Fruit fly (Drosophila melanogaster) whole organism, embryonic: ENCODE measurements around the gene Stat92E.

Experiments used
- Atf-2 ChIP-seq: fragments of 200-800 bp; sonication (Bioruptor generic); optimal IDR thresholded peaks from 2 replicates; lab custom pipeline; 2016; ENCODE audit warnings: missing biosample characterization, missing genetic modification characterization
- CG11093 ChIP-seq: fragments of 200-800 bp; sonication (Bioruptor generic); IDR thresholded peaks from 3 replicates; pipeline ENCODE4 v1.3.6; 2022; ENCODE audit warnings: missing biosample characterization, missing genetic modification characterization
- CG11504 ChIP-seq: fragments of 200-800 bp; sonication (Bioruptor generic); optimal IDR thresholded peaks from 3 replicates; lab custom pipeline; 2019; ENCODE audit warnings: missing biosample characterization, mild to moderate bottlenecking, missing genetic modification characterization, moderate library complexity
- CG15011 ChIP-seq: fragments of 200-800 bp; sonication (Bioruptor generic); optimal IDR thresholded peaks from 3 replicates; lab custom pipeline; 2018; ENCODE audit warnings: missing biosample characterization, mild to moderate bottlenecking, missing genetic modification characterization
- CG15073 ChIP-seq: fragments of 200-800 bp; sonication (Bioruptor generic); optimal IDR thresholded peaks from 2 replicates; lab custom pipeline; 2016; ENCODE audit warnings: missing biosample characterization, missing genetic modification characterization
- CG15514 ChIP-seq: fragments of 200-800 bp; sonication (Bioruptor generic); optimal IDR thresholded peaks from 3 replicates; lab custom pipeline; 2017; ENCODE audit warnings: missing biosample characterization, missing genetic modification characterization, mild to moderate bottlenecking, moderate library complexity, missing genetic modification reagents
- CG17359 ChIP-seq: fragments of 200-800 bp; sonication (Bioruptor generic); optimal IDR thresholded peaks from 3 replicates; lab custom pipeline; 2018; ENCODE audit warnings: missing biosample characterization, mild to moderate bottlenecking, missing genetic modification characterization, moderate library complexity
- CG1792 ChIP-seq: fragments of 200-800 bp; sonication (Bioruptor generic); optimal IDR thresholded peaks from 2 replicates; lab custom pipeline; 2016; ENCODE audit warnings: missing biosample characterization, missing genetic modification characterization
- CG2120 ChIP-seq: fragments of 200-800 bp; sonication (Bioruptor generic); optimal IDR thresholded peaks from 3 replicates; lab custom pipeline; 2016; ENCODE audit warnings: missing biosample characterization, missing genetic modification characterization
- CG2129 ChIP-seq: fragments of 200-800 bp; sonication (Bioruptor generic); IDR thresholded peaks from 2 replicates; pipeline ENCODE4 v1.3.6; 2022; ENCODE audit warnings: missing biosample characterization, missing genetic modification characterization; ENCODE audit not compliant: partially characterized antibody
- CG2875 ChIP-seq: fragments of 200-800 bp; sonication (Bioruptor generic); optimal IDR thresholded peaks from 2 replicates; lab custom pipeline; 2017; ENCODE audit warnings: missing biosample characterization, mild to moderate bottlenecking, missing genetic modification characterization, missing genetic modification reagents
- CG3838 ChIP-seq: fragments of 200-800 bp; sonication (Bioruptor generic); optimal IDR thresholded peaks from 3 replicates; lab custom pipeline; 2016; ENCODE audit warnings: missing biosample characterization, missing genetic modification characterization
- CG3995 ChIP-seq: fragments of 200-800 bp; sonication (Bioruptor generic); optimal IDR thresholded peaks from 3 replicates; lab custom pipeline; 2016; ENCODE audit warnings: missing biosample characterization, missing genetic modification characterization
- CG42726 ChIP-seq: fragments of 200-800 bp; sonication (Bioruptor generic); IDR thresholded peaks from 2 replicates; pipeline ENCODE4 v1.3.6; 2022; ENCODE audit warnings: missing biosample characterization, missing genetic modification characterization; ENCODE audit not compliant: partially characterized antibody
- CG6272 ChIP-seq: fragments of 200-800 bp; sonication (Bioruptor generic); IDR thresholded peaks from 2 replicates; pipeline ENCODE4 v1.3.6; 2022; ENCODE audit warnings: missing biosample characterization, missing genetic modification characterization
- CG6689 ChIP-seq: fragments of 200-800 bp; sonication (Bioruptor generic); IDR thresholded peaks from 2 replicates; pipeline ENCODE4 v1.3.6; 2022; ENCODE audit warnings: missing biosample characterization, missing genetic modification characterization
- CG9215 ChIP-seq: fragments of 200-800 bp; sonication (Bioruptor generic); IDR thresholded peaks from 2 replicates; pipeline ENCODE4 v1.3.6; 2022; ENCODE audit warnings: missing biosample characterization, missing genetic modification characterization
- D19B ChIP-seq: fragments of 200-800 bp; sonication (Bioruptor generic); optimal IDR thresholded peaks from 2 replicates; lab custom pipeline; 2017; ENCODE audit warnings: missing biosample characterization, mild to moderate bottlenecking, missing genetic modification characterization
- Doc3 ChIP-seq: fragments of 200-800 bp; sonication (Bioruptor generic); IDR thresholded peaks from 3 replicates; pipeline ENCODE4 v1.3.6; 2022; ENCODE audit warnings: missing biosample characterization, missing genetic modification characterization; ENCODE audit not compliant: partially characterized antibody
- Drgx ChIP-seq: fragments of 200-800 bp; sonication (Bioruptor generic); IDR thresholded peaks from 2 replicates; pipeline ENCODE4 v1.3.6; 2022; ENCODE audit warnings: missing biosample characterization, missing genetic modification characterization
- MBD-R2 ChIP-seq: fragments of 200-800 bp; sonication (Bioruptor generic); IDR thresholded peaks from 2 replicates; pipeline ENCODE4 v1.3.6; 2022; ENCODE audit warnings: missing biosample characterization, missing genetic modification characterization
- NFAT ChIP-seq: fragments of 200-800 bp; sonication (Bioruptor generic); IDR thresholded peaks from 2 replicates; pipeline ENCODE4 v1.3.6; 2022; ENCODE audit warnings: missing biosample characterization, missing genetic modification characterization
- Nf-YA ChIP-seq: fragments of 200-800 bp; sonication (Bioruptor generic); IDR thresholded peaks from 2 replicates; pipeline ENCODE4 v1.3.6; 2022; ENCODE audit warnings: missing biosample characterization, missing genetic modification characterization
- Side ChIP-seq: fragments of 200-800 bp; sonication (Bioruptor generic); optimal IDR thresholded peaks from 2 replicates; lab custom pipeline; 2016; ENCODE audit warnings: missing biosample characterization, missing genetic modification characterization
- Sox100B ChIP-seq: fragments of 200-800 bp; sonication (Bioruptor generic); optimal IDR thresholded peaks from 3 replicates; lab custom pipeline; 2018; ENCODE audit warnings: missing biosample characterization, mild to moderate bottlenecking, missing genetic modification characterization
- Sry-δ ChIP-seq: fragments of 200-800 bp; sonication (Bioruptor generic); optimal IDR thresholded peaks from 2 replicates; lab custom pipeline; 2016; ENCODE audit warnings: missing biosample characterization, missing genetic modification characterization
- ac ChIP-seq: fragments of 200-800 bp; sonication (Bioruptor generic); optimal IDR thresholded peaks from 3 replicates; lab custom pipeline; 2017; ENCODE audit warnings: missing biosample characterization, mild to moderate bottlenecking, missing genetic modification characterization
- amos ChIP-seq: fragments of 200-800 bp; sonication (Bioruptor generic); IDR thresholded peaks from 2 replicates; pipeline ENCODE4 v1.3.6; 2022; ENCODE audit warnings: missing biosample characterization, missing genetic modification characterization; ENCODE audit not compliant: partially characterized antibody
- cg ChIP-seq: fragments of 200-800 bp; sonication (Bioruptor generic); optimal IDR thresholded peaks from 3 replicates; lab custom pipeline; 2019; ENCODE audit warnings: missing biosample characterization, mild to moderate bottlenecking, missing genetic modification characterization, moderate library complexity
- chm ChIP-seq: fragments of 200-800 bp; sonication (Bioruptor generic); IDR thresholded peaks from 2 replicates; pipeline ENCODE4 v1.3.6; 2022; ENCODE audit warnings: missing biosample characterization, missing genetic modification characterization
- chn ChIP-seq: fragments of 200-800 bp; sonication (Bioruptor generic); optimal IDR thresholded peaks from 2 replicates; lab custom pipeline; 2016; ENCODE audit warnings: missing biosample characterization, missing genetic modification characterization
- crc ChIP-seq: fragments of 200-800 bp; sonication (Bioruptor generic); optimal IDR thresholded peaks from 2 replicates; lab custom pipeline; 2016; ENCODE audit warnings: missing biosample characterization, missing genetic modification characterization
- dimm ChIP-seq: fragments of 200-800 bp; sonication (Bioruptor generic); IDR thresholded peaks from 2 replicates; pipeline ENCODE4 v1.3.6; 2022; ENCODE audit warnings: missing biosample characterization, missing genetic modification characterization
- fru ChIP-seq: fragments of >200 bp; optimal IDR thresholded peaks from 2 replicates; lab custom pipeline; 2017
- hbn ChIP-seq: fragments of 200-800 bp; sonication (Bioruptor generic); IDR thresholded peaks from 2 replicates; pipeline ENCODE4 v1.3.6; 2022; ENCODE audit warnings: missing biosample characterization, missing genetic modification characterization; ENCODE audit not compliant: partially characterized antibody
- kah ChIP-seq: fragments of 200-800 bp; sonication (Bioruptor generic); optimal IDR thresholded peaks from 2 replicates; lab custom pipeline; 2018; ENCODE audit warnings: missing biosample characterization, mild to moderate bottlenecking, missing genetic modification characterization
- ken ChIP-seq: fragments of 200-800 bp; sonication (Bioruptor generic); IDR thresholded peaks from 3 replicates; pipeline ENCODE4 v1.3.6; 2022; ENCODE audit warnings: missing biosample characterization, missing genetic modification characterization
- lov ChIP-seq, 2 experiments: fragments of 200-800 bp in 1 of 2; fragments of >200 bp in 1 of 2; sonication (Bioruptor generic) in 1 of 2; IDR thresholded peaks in 1 of 2; optimal IDR thresholded peaks in 1 of 2; 2 replicates in 1 of 2; 3 replicates in 1 of 2; pipeline versions ENCODE4 v1.3.6 to Lab custom; 2017 to 2022; ENCODE audit warnings: missing biosample characterization in 1 of 2, missing genetic modification characterization in 1 of 2
- luna ChIP-seq: fragments of 200-800 bp; sonication (Bioruptor generic); optimal IDR thresholded peaks from 2 replicates; lab custom pipeline; 2016; ENCODE audit warnings: missing biosample characterization, missing genetic modification characterization
- odd ChIP-seq: fragments of 200-800 bp; sonication (Bioruptor generic); optimal IDR thresholded peaks from 2 replicates; lab custom pipeline; 2017; ENCODE audit warnings: missing biosample characterization, mild to moderate bottlenecking, missing genetic modification characterization
- otp ChIP-seq: fragments of 200-800 bp; sonication (Bioruptor generic); IDR thresholded peaks from 3 replicates; pipeline ENCODE4, ENCODE4 v1.3.6; 2022; ENCODE audit warnings: missing biosample characterization, missing genetic modification characterization
- pfk ChIP-seq: fragments of 200-800 bp; sonication (Bioruptor generic); optimal IDR thresholded peaks from 2 replicates; lab custom pipeline; 2018; ENCODE audit warnings: missing biosample characterization, mild to moderate bottlenecking, missing genetic modification characterization, moderate library complexity
- prd ChIP-seq, 3 experiments: fragments of >200 bp in 2 of 3; fragments of 200-800 bp in 1 of 3; sonication (Bioruptor generic) in 1 of 3; optimal IDR thresholded peaks in 2 of 3; IDR thresholded peaks in 1 of 3; 2 replicates in 2 of 3; 3 replicates in 1 of 3; pipeline versions ENCODE4 v1.3.6 to Lab custom; 2017 to 2022; ENCODE audit warnings: missing biosample characterization in 1 of 3, missing genetic modification characterization in 1 of 3
- psq ChIP-seq: fragments of 200-800 bp; sonication (Bioruptor generic); optimal IDR thresholded peaks from 2 replicates; lab custom pipeline; 2017; ENCODE audit warnings: missing biosample characterization, missing genetic modification characterization
- rib ChIP-seq: fragments of 200-800 bp; sonication (Bioruptor generic); IDR thresholded peaks from 2 replicates; pipeline ENCODE4 v1.3.6; 2022; ENCODE audit warnings: missing biosample characterization, missing genetic modification characterization
- row ChIP-seq: fragments of 200-800 bp; sonication (Bioruptor generic); IDR thresholded peaks from 3 replicates; pipeline ENCODE4 v1.3.6; 2022; ENCODE audit warnings: missing biosample characterization, missing genetic modification characterization
- trem ChIP-seq: fragments of 200-800 bp; optimal IDR thresholded peaks from 3 replicates; lab custom pipeline; 2019; ENCODE audit warnings: missing biosample characterization, mild to moderate bottlenecking, missing genetic modification characterization, moderate library complexity
- vvl ChIP-seq: fragments of 200-800 bp; sonication (Bioruptor generic); IDR thresholded peaks from 2 replicates; pipeline ENCODE4 v1.3.6; 2022; ENCODE audit warnings: missing biosample characterization, missing genetic modification characterization

Gene Stat92E

dm6 chr3R:20556281-20557113 is 4.4 kb upstream of the Stat92E start (continued):
- TF ChIP-seq cg (GFP tag; lab: Kevin White, UChicago) (no peak), pfk (no peak), D19B (GFP tag; lab: Kevin White, UChicago) (peak; percentile 52), Nf-YA (GFP tag; lab: Robert Waterston, UW) (peak; percentile 60; the same call in 1 of the 2 replicates), CG3838 (GFP tag; lab: Kevin White, UChicago) (no peak), crc (peak; percentile 41), CG2129 (GFP tag; lab: Robert Waterston, UW) (no peak), CG6689 (GFP tag; lab: Robert Waterston, UW) (peak; percentile 76), Atf-2 (GFP tag; lab: Kevin White, UChicago) (no peak), otp (GFP tag; lab: Robert Waterston, UW) (peak; percentile 55; the same call in 2 of the 3 replicates), dimm (GFP tag; lab: Robert Waterston, UW) (peak; percentile 67), Drgx (GFP tag; lab: Robert Waterston, UW) (peak; percentile 74), CG1792 (peak; percentile 4), prd (optimal IDR thresholded peaks at IDR 0.05; lab: Kevin White, UChicago) (no peak), prd (GFP tag; IDR thresholded peaks at IDR 0.05; lab: Robert Waterston, UW) (peak; percentile 76), CG42726 (GFP tag; lab: Robert Waterston, UW) (no peak), rib (GFP tag; lab: Robert Waterston, UW) (peak; percentile 73), row (GFP tag; lab: Robert Waterston, UW) (peak; percentile 87), Sox100B (GFP tag; lab: Kevin White, UChicago) (peak; percentile 59), vvl (GFP tag; lab: Robert Waterston, UW) (peak; percentile 52; the same call in 1 of the 2 replicates), CG15011 (peak; percentile 55), fru (lab: Kevin White, UChicago) (no peak), CG15514 (peak; percentile 62), Doc3 (no peak), CG15073 (no peak), CG9215 (GFP tag; lab: Robert Waterston, UW) (peak; percentile 81), CG2120 (peak; percentile 85), NFAT (GFP tag; lab: Robert Waterston, UW) (peak; percentile 73), lov (optimal IDR thresholded peaks at IDR 0.05; lab: Kevin White, UChicago) (no peak), lov (GFP tag; IDR thresholded peaks at IDR 0.05; lab: Robert Waterston, UW) (no peak), amos (no peak; the same call in 1 of the 2 replicates), psq (GFP tag; lab: Kevin White, UChicago) (no peak), Sry-δ (no peak), MBD-R2 (GFP tag; lab: Robert Waterston, UW) (peak; percentile 47; the same call in 1 of the 2 replicates), chn (no peak), luna (GFP tag; lab: Kevin White, UChicago) (no peak), CG11093 (GFP tag; lab: Robert Waterston, UW) (no peak; the same call in 1 of the 3 replicates), trem (tag; lab: Kevin White, UChicago) (no peak), Side (no peak), CG3995 (GFP tag; lab: Kevin White, UChicago) (peak; percentile 69), chm (GFP tag; lab: Robert Waterston, UW) (peak; percentile 53; the same call in 1 of the 2 replicates), CG6272 (GFP tag; lab: Robert Waterston, UW) (peak; percentile 80), ac (GFP tag; lab: Kevin White, UChicago) (no peak), odd (GFP tag; lab: Kevin White, UChicago) (no peak), ken (GFP tag; lab: Robert Waterston, UW) (no peak), kah (GFP tag; lab: Kevin White, UChicago) (no peak), CG17359 (tag; lab: Kevin White, UChicago) (peak; percentile 64), hbn (no peak), CG11504 (tag; lab: Kevin White, UChicago) (peak; percentile 82), CG2875 (GFP tag; lab: Kevin White, UChicago) (no peak)
